Worm (Caenorhabditis elegans): ENCODE data around the gene F22E5.6.

ce11 chrII:2692476-2692875, 42.8 kb downstream of the F22E5.6 start, which contains the start of gene set-11:
- TF ChIP-seq flt-1 (GFP tag; IDR thresholded peaks at IDR 0.05) (no peak), ztf-29 (GFP tag; IDR thresholded peaks at IDR 0.05) (no peak), klf-2 (GFP tag; conservative IDR thresholded peaks at IDR 0.05) (no peak), ztf-23 (GFP tag; IDR thresholded peaks at IDR 0.05) (no peak), tab-1 (GFP tag; IDR thresholded peaks at IDR 0.05) (no peak)

All from whole organism, midembryonic.